Worm (Caenorhabditis elegans): Measurements from ENCODE around the gene tbx-33.

ce11 chrIII:11588911-11589310 lies 47.7 kb downstream of the tbx-33 start, which contains the start of gene Y66D12A.3:
- TF ChIP-seq ztf-23 (GFP tag; IDR thresholded peaks at IDR 0.05) (no peak), ref-1 (GFP tag; conservative IDR thresholded peaks at IDR 0.05) (no peak), cog-1 (tag; optimal IDR thresholded peaks at IDR 0.05) (no peak), ztf-29 (GFP tag; IDR thresholded peaks at IDR 0.05) (no peak), tab-1 (GFP tag; IDR thresholded peaks at IDR 0.05) (no peak)

Measured in whole organism, midembryonic.